Fruit fly (Drosophila melanogaster) Kc167 (cell line): Measurements from ENCODE around the gene Dr.

Experiments
- Myc ChIP-seq: fragments of >200 bp; optimal IDR thresholded peaks from 2 replicates; lab custom pipeline; 2017; ENCODE audit warnings: missing external identifiers
- h ChIP-seq: fragments of >200 bp; optimal IDR thresholded peaks from 3 replicates; lab custom pipeline; 2018; ENCODE audit warnings: missing external identifiers
- psq ChIP-seq: fragments of >200 bp; optimal IDR thresholded peaks from 2 replicates; lab custom pipeline; 2017; ENCODE audit warnings: missing external identifiers

dm6 chr3R:29512306-29513044 is 43.7 kb upstream of the Dr start:
- no peak for TF ChIP-seq h (lab: Kevin White, UChicago)
- no peak for TF ChIP-seq Myc
- TF ChIP-seq psq = no peak
